Worm (Caenorhabditis elegans): ENCODE data around the gene Y17G7B.20.

Gene Y17G7B.20

DNA sequence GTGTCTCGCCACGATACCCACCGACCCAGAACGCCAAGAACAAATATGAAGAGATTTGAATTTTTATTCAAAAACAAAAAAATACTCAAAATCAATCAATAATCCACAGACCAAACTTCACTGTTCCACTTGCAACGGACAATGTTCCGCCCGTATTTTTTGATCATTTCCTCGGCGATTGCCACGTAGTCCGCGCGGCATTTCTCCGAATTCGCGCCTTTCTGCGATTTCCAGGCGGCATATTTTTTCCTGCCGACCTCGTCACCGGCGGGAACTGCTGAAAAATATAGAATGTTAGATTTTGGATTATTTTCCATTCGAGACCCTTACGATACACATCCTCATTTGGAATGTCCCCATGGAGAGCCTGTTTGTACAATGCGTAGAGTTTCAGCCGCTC is 7.4 kb downstream of the Y17G7B.20 start (continued):
- TF ChIP-seq mel-28 (tag; optimal IDR thresholded peaks at IDR 0.05; ENCODE audit: borderline replicate concordance): no peak

DNA sequence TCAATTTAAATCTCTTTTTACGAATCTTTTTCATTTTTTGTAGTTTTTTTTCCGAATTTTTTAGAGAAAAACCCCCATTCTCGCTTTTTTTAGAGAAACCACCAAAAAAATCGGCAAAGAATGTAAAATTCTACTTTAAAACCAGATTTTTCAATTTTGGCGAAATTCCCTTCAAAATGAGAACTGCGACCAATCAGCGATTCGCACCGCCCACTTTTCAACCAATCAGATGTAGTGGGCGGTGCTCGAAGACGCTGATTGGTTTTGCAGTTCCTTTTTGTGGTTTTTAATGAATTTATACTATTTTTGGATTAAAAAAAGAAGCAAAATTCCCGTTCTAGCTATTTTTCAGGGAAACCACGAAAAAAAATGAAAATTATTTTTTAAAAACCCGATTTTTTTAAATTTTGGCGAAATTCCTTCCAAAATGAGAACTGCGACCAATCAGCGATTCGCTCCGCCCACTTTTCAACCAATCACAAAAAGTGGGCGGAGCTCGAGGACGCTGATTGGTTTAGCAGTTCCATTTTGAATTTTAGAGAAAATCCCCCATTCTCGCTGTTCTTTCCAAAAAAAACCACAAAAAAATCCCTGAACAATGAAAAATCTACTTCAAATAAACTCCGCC is 8.5 kb downstream of the Y17G7B.20 start:
- TF ChIP-seq C06A6.2 (GFP tag; conservative IDR thresholded peaks at IDR 0.05) (no peak), nfyb-1 (GFP tag; IDR thresholded peaks at IDR 0.05) (peak; percentile 11; the same call in 1 of the 2 replicates)

DNA sequence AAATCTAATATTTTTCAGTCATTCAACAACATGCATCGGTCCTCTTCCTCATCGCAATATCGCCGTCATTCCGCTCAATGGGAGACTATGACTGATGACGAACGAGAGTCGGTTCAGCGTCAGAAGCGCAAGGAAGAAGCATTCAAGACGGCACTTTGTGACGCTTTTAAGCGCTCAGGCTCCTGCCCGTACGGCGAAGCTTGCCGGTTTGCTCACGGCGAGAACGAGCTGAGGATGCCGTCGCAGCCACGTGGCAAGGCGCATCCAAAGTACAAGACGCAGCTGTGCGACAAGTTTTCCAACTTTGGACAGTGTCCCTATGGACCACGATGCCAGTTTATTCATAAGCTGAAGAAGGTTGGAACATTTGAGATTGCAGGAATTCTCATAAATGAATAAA is 10.6 kb downstream of the Y17G7B.20 start:
- TF ChIP-seq C17E4.6 (GFP tag; IDR thresholded peaks at IDR 0.05): no peak
- TF ChIP-seq Y53F4B.3 (GFP tag; IDR thresholded peaks at IDR 0.05): no peak
- TF ChIP-seq ceh-58 (GFP tag; IDR thresholded peaks at IDR 0.05): no peak
- no peak for TF ChIP-seq snpc-3.4 (tag; optimal IDR thresholded peaks at IDR 0.05)
- no peak for TF ChIP-seq madf-10 (tag; optimal IDR thresholded peaks at IDR 0.05)
- no peak for TF ChIP-seq lag-1 (GFP tag; IDR thresholded peaks at IDR 0.05)
- no peak for TF ChIP-seq F22D6.2 (tag; optimal IDR thresholded peaks at IDR 0.05)
- 0 out of 2 replicates have a peak, but pooled peaks have one; percentile 3 for TF ChIP-seq hmg-1.2 (GFP tag; IDR thresholded peaks at IDR 0.05)
- TF ChIP-seq zfh-2 (GFP tag; conservative IDR thresholded peaks at IDR 0.05): peak; percentile 55; the same call in 1 of the 2 replicates
- no peak for TF ChIP-seq ztf-6 (GFP tag; IDR thresholded peaks at IDR 0.05)
- TF ChIP-seq lin-26 (GFP tag; IDR thresholded peaks at IDR 0.05): 0 out of 2 replicates have a peak, but pooled peaks have one; percentile 9
- TF ChIP-seq sea-2 (GFP tag; IDR thresholded peaks at IDR 0.05): no peak
- TF ChIP-seq egrh-3 (GFP tag; IDR thresholded peaks at IDR 0.05): no peak
- no peak for TF ChIP-seq rec-8 (tag; optimal IDR thresholded peaks at IDR 0.05)
- no peak for TF ChIP-seq lsy-27 (tag; optimal IDR thresholded peaks at IDR 0.05; ENCODE audit: borderline replicate concordance, insufficient read depth)
- TF ChIP-seq hsf-1 (GFP tag; IDR thresholded peaks at IDR 0.05): 0 out of 2 replicates have a peak, but pooled peaks have one; percentile 24

DNA sequence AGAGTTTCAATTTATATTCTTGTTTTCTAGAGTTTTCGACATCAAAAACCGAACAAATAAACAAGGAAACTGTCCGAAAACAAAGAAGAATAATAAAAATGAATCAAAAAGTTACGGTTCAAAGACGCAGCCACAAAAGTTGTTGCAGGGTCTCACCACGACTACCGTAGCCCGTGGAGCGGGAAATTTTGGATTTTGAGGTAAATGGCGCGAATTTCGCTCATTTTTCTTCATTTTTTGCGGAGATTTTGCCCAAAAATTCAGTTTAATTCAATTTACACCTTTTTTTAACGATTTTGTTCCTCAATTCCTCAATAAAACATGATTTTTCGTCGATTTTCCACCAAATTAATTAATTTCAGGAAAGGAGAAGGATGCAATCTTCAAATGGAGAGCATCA is 11.4 kb downstream of the Y17G7B.20 start, which contains the start of gene mex-1:
TSS of gene mex-1 (plus strand) at position 363 of the 400 bp plus-strand sequence.
- TF ChIP-seq unc-62 (GFP tag; optimal IDR thresholded peaks at IDR 0.05) (no peak), B0019.2 (GFP tag; conservative IDR thresholded peaks at IDR 0.05) (peak; percentile 91), Y79H2A.3 (GFP tag; conservative IDR thresholded peaks at IDR 0.05) (peak; percentile 78), D2030.7 (GFP tag; IDR thresholded peaks at IDR 0.05) (peak; percentile 98), ceh-58 (GFP tag; IDR thresholded peaks at IDR 0.05) (no peak), F23B12.7 (tag; optimal IDR thresholded peaks at IDR 0.05; ENCODE audit: insufficient read depth) (no peak), aptf-2 (GFP tag; conservative IDR thresholded peaks at IDR 0.05) (0 out of 2 replicates have a peak, but pooled peaks have one; percentile 56), zim-3 (tag; optimal IDR thresholded peaks at IDR 0.05) (no peak), aptf-3 (GFP tag; IDR thresholded peaks at IDR 0.05) (no peak), nhr-27 (tag; optimal IDR thresholded peaks at IDR 0.05) (no peak), akir-1 (GFP tag; optimal IDR thresholded peaks at IDR 0.05) (no peak), Y53G8AR.9 (GFP tag; conservative IDR thresholded peaks at IDR 0.05) (peak; percentile 78; the same call in 1 of the 2 replicates), unc-130 (GFP tag; optimal IDR thresholded peaks at IDR 0.05) (peak; percentile 92), pbrm-1 (GFP tag; IDR thresholded peaks at IDR 0.05) (peak; percentile 87), F49E8.2 (tag; optimal IDR thresholded peaks at IDR 0.05; ENCODE audit: insufficient read depth) (peak; percentile 78), attf-5 (GFP tag; optimal IDR thresholded peaks at IDR 0.05) (no peak), lin-35 (GFP tag; optimal IDR thresholded peaks at IDR 0.05) (peak in 2 of 3 experiments; percentile 19 to 81), madf-8 (GFP tag; conservative IDR thresholded peaks at IDR 0.05) (peak; percentile 98), nfya-2 (GFP tag; IDR thresholded peaks at IDR 0.05) (0 out of 2 replicates have a peak, but pooled peaks have one; percentile 73), lsy-27 (tag; optimal IDR thresholded peaks at IDR 0.05; ENCODE audit: borderline replicate concordance, insufficient read depth) (peak; percentile 28), hsf-1 (GFP tag; IDR thresholded peaks at IDR 0.05) (peak; percentile 91), somi-1 (GFP tag; optimal IDR thresholded peaks at IDR 0.05) (no peak), tbx-9 (tag; optimal IDR thresholded peaks at IDR 0.05; ENCODE audit: borderline replicate concordance) (no peak), cebp-2 (GFP tag; IDR thresholded peaks at IDR 0.05) (no peak), tlf-1 (GFP tag; optimal IDR thresholded peaks at IDR 0.05) (peak; percentile 95), K12H6.12 (tag; optimal IDR thresholded peaks at IDR 0.05) (no peak)
